Worm (Caenorhabditis elegans): ENCODE results near the gene cest-25.

The cest-25 gene

ce11 chrIII:2739469-2739868 is at the start of gene cest-25:
TSS of gene cest-25 (minus strand) at chrIII:2739531.
- no peak for TF ChIP-seq unc-62 (GFP tag; optimal IDR thresholded peaks at IDR 0.05)

ce11 chrIII:2787979-2788491 is 48.7 kb upstream of the cest-25 start, which contains the start of gene tbcc-1:
TSS of gene tbcc-1 (plus strand) at chrIII:2788441.
- no peak for TF ChIP-seq unc-62 (GFP tag; optimal IDR thresholded peaks at IDR 0.05)

ce11 chrIII:2786740-2787139 is 47.4 kb upstream of the cest-25 start, which contains the start of gene nduc-2:
TSS of gene nduc-2 (plus strand) at chrIII:2786852.
- TF ChIP-seq unc-62 (GFP tag; optimal IDR thresholded peaks at IDR 0.05): no peak

ce11 chrIII:2785840-2786239 is 46.5 kb upstream of the cest-25 start, which contains the start of gene Y71H2AM.20:
TSS of gene Y71H2AM.20 (minus strand) at chrIII:2785948.
- no peak for TF ChIP-seq unc-62 (GFP tag; optimal IDR thresholded peaks at IDR 0.05)

ce11 chrIII:2781833-2782232 is 42.5 kb upstream of the cest-25 start:
- TF ChIP-seq unc-62 (GFP tag; optimal IDR thresholded peaks at IDR 0.05): no peak

- no peak for TF ChIP-seq unc-62 (GFP tag; optimal IDR thresholded peaks at IDR 0.05)
These were observed 41.5 kb upstream of the cest-25 start, which contains the start of gene Y71H2AM.6 for ce11 chrIII:2780793-2781192. TSS of gene Y71H2AM.6 (plus strand) at chrIII:2781056.

ce11 chrIII:2780283-2780682 is 41.0 kb upstream of the cest-25 start:
- TF ChIP-seq unc-62 (GFP tag; optimal IDR thresholded peaks at IDR 0.05): no peak

ce11 chrIII:2778655-2779054 is 39.3 kb upstream of the cest-25 start, which contains the start of gene laf-1:
TSS of gene laf-1 (minus strand) at chrIII:2779053.
- TF ChIP-seq unc-62 (GFP tag; optimal IDR thresholded peaks at IDR 0.05): no peak

ce11 chrIII:2770752-2771151 is 31.4 kb upstream of the cest-25 start:
- TF ChIP-seq unc-62 (GFP tag; optimal IDR thresholded peaks at IDR 0.05): no peak

ce11 chrIII:2769078-2769477 is 29.7 kb upstream of the cest-25 start:
- no peak for TF ChIP-seq unc-62 (GFP tag; optimal IDR thresholded peaks at IDR 0.05)

ce11 chrIII:2768635-2769034 is 29.3 kb upstream of the cest-25 start, which contains the start of gene swsn-3:
TSS of gene swsn-3 (minus strand) at chrIII:2768679.
- TF ChIP-seq unc-62 (GFP tag; optimal IDR thresholded peaks at IDR 0.05): no peak

- no peak for TF ChIP-seq unc-62 (GFP tag; optimal IDR thresholded peaks at IDR 0.05)
These were observed 21.4 kb upstream of the cest-25 start, which contains the start of gene pho-9 for ce11 chrIII:2760726-2761125. TSS of gene pho-9 (minus strand) at chrIII:2760816.

- TF ChIP-seq unc-62 (GFP tag; optimal IDR thresholded peaks at IDR 0.05): no peak
These were observed 20.0 kb upstream of the cest-25 start for ce11 chrIII:2759308-2759707.

ce11 chrIII:2758092-2758491 is 18.8 kb upstream of the cest-25 start:
- no peak for TF ChIP-seq unc-62 (GFP tag; optimal IDR thresholded peaks at IDR 0.05)

- TF ChIP-seq unc-62 (GFP tag; optimal IDR thresholded peaks at IDR 0.05): no peak
These were observed 18.1 kb upstream of the cest-25 start for ce11 chrIII:2757478-2757877.

- no peak for TF ChIP-seq unc-62 (GFP tag; optimal IDR thresholded peaks at IDR 0.05)
These were observed 16.9 kb upstream of the cest-25 start, which contains the start of gene gldi-9 for ce11 chrIII:2756260-2756659. TSS of gene gldi-9 (minus strand) at chrIII:2756360.

- TF ChIP-seq unc-62 (GFP tag; optimal IDR thresholded peaks at IDR 0.05): no peak
These were observed 7.2 kb upstream of the cest-25 start, which contains the start of gene Y71H2AM.14 for ce11 chrIII:2746553-2746952. TSS of gene Y71H2AM.14 (minus strand) at chrIII:2746653.
